Worm (Caenorhabditis elegans): ENCODE measurements around the gene R03E9.2.

R03E9.2 gene

DNA sequence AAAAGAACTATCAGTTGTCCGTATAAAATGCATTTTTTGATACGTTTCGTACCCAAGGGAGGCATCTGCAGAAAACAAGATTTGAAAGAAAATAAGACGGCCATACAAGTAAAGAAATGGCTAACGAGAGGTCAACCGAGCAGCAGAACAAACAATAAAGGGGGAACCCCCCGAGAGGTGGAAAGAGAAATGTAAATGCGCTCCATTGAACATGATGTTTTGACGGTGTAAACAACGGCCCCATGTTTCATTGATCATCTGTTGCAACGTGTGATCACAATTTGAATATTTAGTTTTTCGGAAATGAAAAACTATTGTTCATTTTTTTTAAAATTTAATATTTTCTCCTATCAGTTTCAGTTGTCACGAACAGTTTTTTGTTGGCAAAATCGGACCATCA is 3.5 kb downstream of the R03E9.2 start, which contains the start of gene K11G12.6:
TSS of gene K11G12.6 (minus strand) at position 65 of the 400 bp plus-strand sequence.
- TF ChIP-seq bed-3 (GFP tag; optimal IDR thresholded peaks at IDR 0.05) (no peak), nhr-237 (tag; optimal IDR thresholded peaks at IDR 0.05) (peak; percentile 13), pha-4 (tag; optimal IDR thresholded peaks at IDR 0.05) (peak; percentile 73)

DNA sequence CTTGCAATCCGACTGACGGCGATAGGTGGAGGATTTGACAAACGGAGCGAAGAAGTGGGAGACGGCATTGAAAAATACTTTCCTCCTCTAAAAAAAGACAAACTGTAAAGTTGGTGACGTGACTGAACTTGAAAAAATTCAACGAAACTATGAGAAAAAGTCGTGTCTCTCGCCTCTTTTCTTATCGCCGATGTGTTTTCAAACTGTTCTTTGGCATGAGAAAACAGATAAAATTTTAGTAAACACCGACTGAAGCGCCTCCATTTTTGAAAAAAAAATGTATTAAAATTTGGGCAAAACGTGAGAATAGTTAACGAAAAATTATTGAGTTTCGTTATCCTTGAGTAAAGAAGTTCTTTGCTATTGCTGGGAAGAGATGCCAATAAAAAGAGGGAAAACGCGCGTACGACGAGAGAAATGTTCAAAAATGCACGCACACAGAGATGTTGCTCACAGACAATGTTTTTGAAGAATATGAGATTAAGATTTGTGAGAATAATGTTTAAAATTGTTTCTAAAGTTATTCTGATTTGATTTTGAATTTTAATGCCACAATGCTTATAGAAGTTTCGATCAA is 4.2 kb downstream of the R03E9.2 start:
- TF ChIP-seq elt-1 (tag; optimal IDR thresholded peaks at IDR 0.05; ENCODE audit: borderline replicate concordance, insufficient read depth) (no peak), nhr-28 (tag; optimal IDR thresholded peaks at IDR 0.05) (no peak), ham-2 (GFP tag; optimal IDR thresholded peaks at IDR 0.05) (no peak), mab-5 (tag; optimal IDR thresholded peaks at IDR 0.05) (no peak), ceh-43 (GFP tag; optimal IDR thresholded peaks at IDR 0.05) (no peak), unc-39 (tag; optimal IDR thresholded peaks at IDR 0.05) (no peak)

DNA sequence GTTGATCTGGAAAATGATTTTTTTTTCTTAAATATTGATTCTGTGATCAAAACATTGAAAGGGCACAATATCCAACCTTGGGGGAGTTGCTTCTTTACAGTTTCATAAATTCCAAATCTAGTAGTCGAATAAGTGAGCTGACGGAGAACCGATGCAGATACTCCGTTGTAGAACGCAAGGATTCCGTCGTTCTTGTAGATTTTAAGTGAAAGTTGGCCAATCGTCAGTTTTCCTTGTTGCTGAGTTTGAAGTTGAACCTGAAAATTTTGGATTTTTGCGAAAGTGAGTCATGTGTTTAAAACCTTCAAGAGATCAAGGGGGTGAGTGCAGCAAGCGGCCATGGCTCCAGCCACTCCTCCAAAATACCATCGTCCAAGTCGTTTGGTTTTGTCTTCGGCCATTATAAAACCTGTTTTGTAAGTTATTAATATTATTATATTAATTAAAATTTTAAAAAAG is 7.8 kb downstream of the R03E9.2 start, which contains the start of gene slc-25A10:
TSS of gene slc-25A10 (minus strand) at position 409 of the 459 bp plus-strand sequence.
- no peak for TF ChIP-seq bed-3 (GFP tag; optimal IDR thresholded peaks at IDR 0.05)
- no peak for TF ChIP-seq M03D4.4 (tag; optimal IDR thresholded peaks at IDR 0.05)
- TF ChIP-seq tbx-8 (GFP tag; optimal IDR thresholded peaks at IDR 0.05): no peak
- no peak for TF ChIP-seq mls-2 (tag; optimal IDR thresholded peaks at IDR 0.05)
- TF ChIP-seq drap-1 (GFP tag; optimal IDR thresholded peaks at IDR 0.05): no peak
- no peak for TF ChIP-seq unc-39 (tag; optimal IDR thresholded peaks at IDR 0.05)
- no peak for TF ChIP-seq ztf-11 (tag; optimal IDR thresholded peaks at IDR 0.05)
- TF ChIP-seq elt-1 (tag; optimal IDR thresholded peaks at IDR 0.05; ENCODE audit: borderline replicate concordance, insufficient read depth): no peak
- no peak for TF ChIP-seq zip-8 (tag; optimal IDR thresholded peaks at IDR 0.05)
- no peak for TF ChIP-seq flh-1 (GFP tag; optimal IDR thresholded peaks at IDR 0.05)
- TF ChIP-seq lsy-2 (tag; optimal IDR thresholded peaks at IDR 0.05): no peak
- no peak for TF ChIP-seq mep-1 (tag; optimal IDR thresholded peaks at IDR 0.05)
- no peak for TF ChIP-seq nhr-12 (tag; optimal IDR thresholded peaks at IDR 0.05)
- no peak for TF ChIP-seq snpc-4 (tag; optimal IDR thresholded peaks at IDR 0.05)
- no peak for TF ChIP-seq unc-62 (GFP tag; optimal IDR thresholded peaks at IDR 0.05)

DNA sequence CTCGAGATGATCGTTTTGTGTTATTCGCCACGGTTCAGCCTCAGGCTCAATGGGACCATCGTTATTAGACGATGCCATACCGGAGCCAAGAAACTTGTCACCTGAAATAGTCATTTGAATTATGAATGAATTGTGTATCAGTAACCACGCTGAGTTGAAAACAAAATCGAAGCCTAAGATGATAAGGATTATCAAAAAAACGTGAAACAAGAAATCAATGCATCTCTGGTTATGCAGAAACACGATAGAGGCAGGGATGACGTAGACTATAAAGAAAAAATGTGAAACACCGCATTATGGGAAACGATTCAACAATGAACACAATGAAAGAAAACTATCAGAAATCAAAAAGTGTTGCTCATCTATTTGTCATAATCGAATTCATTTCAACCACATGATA is 10.1 kb downstream of the R03E9.2 start, which contains the start of gene smf-1:
TSS of gene smf-1 (minus strand) at position 101 of the 400 bp plus-strand sequence.
- no peak for TF ChIP-seq tbx-8 (GFP tag; optimal IDR thresholded peaks at IDR 0.05)
- TF ChIP-seq mep-1 (tag; optimal IDR thresholded peaks at IDR 0.05): no peak
- no peak for TF ChIP-seq ceh-39 (tag; optimal IDR thresholded peaks at IDR 0.05)
- no peak for TF ChIP-seq lin-13 (tag; optimal IDR thresholded peaks at IDR 0.05)
- TF ChIP-seq snpc-4 (tag; optimal IDR thresholded peaks at IDR 0.05): no peak
- no peak for TF ChIP-seq bed-3 (GFP tag; optimal IDR thresholded peaks at IDR 0.05)
- no peak for TF ChIP-seq mab-5 (tag; optimal IDR thresholded peaks at IDR 0.05)
- TF ChIP-seq sptf-1 (tag; optimal IDR thresholded peaks at IDR 0.05): no peak

DNA sequence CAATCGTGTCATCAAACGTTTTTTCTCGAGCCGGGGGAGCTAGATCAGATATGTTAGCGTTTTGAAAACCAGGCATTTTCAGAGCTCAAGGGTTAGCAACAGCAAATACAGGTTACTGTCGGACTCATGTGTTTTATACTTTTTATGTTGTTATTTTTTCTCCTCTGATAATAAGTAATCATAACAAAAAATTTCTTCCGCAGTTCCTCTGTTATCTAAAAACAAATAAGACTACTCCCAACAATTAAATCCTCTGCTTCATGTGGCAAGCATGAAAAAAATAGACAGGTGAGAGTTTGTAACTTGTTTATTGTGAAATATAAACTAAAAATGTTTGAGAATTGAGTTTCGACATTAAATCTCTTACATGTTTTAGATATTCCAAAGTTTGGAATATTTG is 14.5 kb downstream of the R03E9.2 start, which contains the start of gene smf-2:
TSS of gene smf-2 (minus strand) at position 101 of the 400 bp plus-strand sequence.
- TF ChIP-seq nhr-12 (tag; optimal IDR thresholded peaks at IDR 0.05): no peak
- TF ChIP-seq lin-13 (tag; optimal IDR thresholded peaks at IDR 0.05): no peak
- no peak for TF ChIP-seq pha-4 (tag; optimal IDR thresholded peaks at IDR 0.05)
- no peak for TF ChIP-seq nhr-2 (tag; optimal IDR thresholded peaks at IDR 0.05)
- TF ChIP-seq lin-32 (GFP tag; optimal IDR thresholded peaks at IDR 0.05): no peak
- no peak for TF ChIP-seq ces-1 (GFP tag; optimal IDR thresholded peaks at IDR 0.05)
- TF ChIP-seq lsy-2 (tag; optimal IDR thresholded peaks at IDR 0.05): no peak
- TF ChIP-seq flh-1 (GFP tag; optimal IDR thresholded peaks at IDR 0.05): no peak
- no peak for TF ChIP-seq drap-1 (GFP tag; optimal IDR thresholded peaks at IDR 0.05)
- TF ChIP-seq ceh-43 (GFP tag; optimal IDR thresholded peaks at IDR 0.05): no peak
- TF ChIP-seq blmp-1 (tag; optimal IDR thresholded peaks at IDR 0.05): no peak
- TF ChIP-seq M03D4.4 (tag; optimal IDR thresholded peaks at IDR 0.05): no peak
- no peak for TF ChIP-seq unc-62 (GFP tag; optimal IDR thresholded peaks at IDR 0.05)
- no peak for TF ChIP-seq elt-1 (tag; optimal IDR thresholded peaks at IDR 0.05; ENCODE audit: borderline replicate concordance, insufficient read depth)

DNA sequence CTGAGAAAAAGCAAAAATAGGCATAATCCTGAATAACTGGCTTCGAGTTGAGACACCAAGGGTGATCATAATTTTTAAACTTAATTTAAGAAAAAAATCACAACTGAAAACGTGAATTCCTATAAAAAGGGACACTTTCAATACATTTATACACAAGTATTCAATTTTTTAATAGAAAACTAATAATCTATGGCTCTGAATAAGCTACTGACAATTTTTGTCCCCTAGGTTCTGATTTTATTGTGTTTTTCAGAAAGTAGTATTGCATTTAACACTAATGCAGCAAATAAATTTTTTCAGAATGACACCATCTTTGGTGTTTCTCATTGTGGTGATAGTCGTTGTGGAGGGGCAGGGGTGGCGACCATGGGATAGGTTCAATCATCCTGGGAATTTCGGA is 19.8 kb downstream of the R03E9.2 start, which contains the start of gene nas-11:
TSS of gene nas-11 (plus strand) at position 301 of the 400 bp plus-strand sequence.
- no peak for TF ChIP-seq unc-62 (GFP tag; optimal IDR thresholded peaks at IDR 0.05)
- no peak for TF ChIP-seq unc-39 (tag; optimal IDR thresholded peaks at IDR 0.05)
- TF ChIP-seq blmp-1 (tag; optimal IDR thresholded peaks at IDR 0.05): no peak
- TF ChIP-seq lin-32 (GFP tag; optimal IDR thresholded peaks at IDR 0.05): no peak
- TF ChIP-seq mep-1 (tag; optimal IDR thresholded peaks at IDR 0.05): no peak
- TF ChIP-seq ces-1 (GFP tag; optimal IDR thresholded peaks at IDR 0.05): no peak
- TF ChIP-seq drap-1 (GFP tag; optimal IDR thresholded peaks at IDR 0.05): no peak
- no peak for TF ChIP-seq nhr-76 (tag; optimal IDR thresholded peaks at IDR 0.05)
- no peak for TF ChIP-seq mab-5 (tag; optimal IDR thresholded peaks at IDR 0.05)
- TF ChIP-seq nhr-28 (tag; optimal IDR thresholded peaks at IDR 0.05): no peak
- TF ChIP-seq snpc-4 (tag; optimal IDR thresholded peaks at IDR 0.05): no peak
- TF ChIP-seq nhr-12 (tag; optimal IDR thresholded peaks at IDR 0.05): no peak
- TF ChIP-seq pha-4 (tag; optimal IDR thresholded peaks at IDR 0.05): no peak
- TF ChIP-seq ceh-39 (tag; optimal IDR thresholded peaks at IDR 0.05): no peak
- TF ChIP-seq M03D4.4 (tag; optimal IDR thresholded peaks at IDR 0.05): no peak
- TF ChIP-seq nhr-2 (tag; optimal IDR thresholded peaks at IDR 0.05): no peak
